Worm (Caenorhabditis elegans): ENCODE data around the gene F56A8.8.

ce11 chrIII:13305537-13305936 lies 20.0 kb downstream of the F56A8.8 start:
- TF ChIP-seq pha-4 (GFP tag; IDR thresholded peaks at IDR 0.05) (no peak), pha-4 (tag; optimal IDR thresholded peaks at IDR 0.05) (no peak), zip-11 (GFP tag; IDR thresholded peaks at IDR 0.05) (no peak), nhr-11 (tag; optimal IDR thresholded peaks at IDR 0.05) (no peak), fos-1 (tag; optimal IDR thresholded peaks at IDR 0.05) (no peak)

All from whole organism, L4 larva.